Fruit fly (Drosophila melanogaster): ENCODE measurements around the gene CG13907.

DNA sequence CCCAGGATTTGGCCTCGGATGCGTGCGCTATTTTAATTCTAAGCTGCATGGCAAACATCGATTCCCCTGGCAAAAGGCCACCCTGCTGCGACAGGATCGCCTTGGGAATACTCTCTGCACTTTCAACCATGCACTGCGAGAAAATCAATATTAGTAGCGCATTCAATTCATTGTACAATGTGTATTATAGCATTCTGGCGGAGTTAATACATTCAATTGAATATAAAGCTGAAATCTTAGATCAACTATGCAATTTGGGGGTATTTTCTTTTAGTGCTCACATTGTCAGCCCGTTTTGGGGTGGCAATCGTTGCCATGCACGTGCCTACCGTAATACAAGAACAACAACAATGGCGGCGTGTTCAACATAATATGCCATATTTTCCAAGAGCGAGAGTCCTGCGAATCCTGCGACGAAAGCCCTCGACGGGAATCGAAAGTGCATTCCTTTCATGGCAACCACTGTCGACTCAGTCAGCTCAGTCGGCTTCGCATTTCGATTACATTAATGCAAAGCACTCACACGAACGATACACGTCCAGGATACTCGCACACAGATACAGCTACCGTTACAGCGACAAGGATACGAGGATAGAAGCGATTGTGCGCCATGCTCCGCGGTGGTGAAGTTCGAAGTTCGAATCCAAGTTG is 26.0 kb upstream of the CG13907 start:
- TF ChIP-seq Sox102F (GFP tag; optimal IDR thresholded peaks at IDR 0.05) (peak; percentile 56), eg (GFP tag; IDR thresholded peaks at IDR 0.05) (no peak), OdsH (GFP tag; optimal IDR thresholded peaks at IDR 0.05) (peak; percentile 21), CG3032 (tag; optimal IDR thresholded peaks at IDR 0.05) (peak; percentile 43), CG32006 (GFP tag; optimal IDR thresholded peaks at IDR 0.05) (no peak), CG15336 (GFP tag; IDR thresholded peaks at IDR 0.05) (no peak), svp (GFP tag) (peak; percentile 65)
